Worm (Caenorhabditis elegans) whole organism, L3 larva: Measurements from ENCODE around the gene oef-1.

Experiments used
- aly-2 ChIP-seq: fragments of 150-350 bp; optimal IDR thresholded peaks from 2 replicates; lab custom pipeline; 2014; ENCODE audit warnings: missing biosample characterization, missing genetic modification characterization
- unc-39 ChIP-seq: sonication (generic microtip); optimal IDR thresholded peaks from 4 replicates; lab custom pipeline; 2017; ENCODE audit warnings: missing biosample characterization, missing genetic modification characterization
- unc-62 ChIP-seq: fragments of 150-350 bp; sonication (generic microtip); optimal IDR thresholded peaks from 4 replicates; lab custom pipeline; 2014; ENCODE audit warnings: missing biosample characterization, missing genetic modification reagents, missing genetic modification characterization

DNA sequence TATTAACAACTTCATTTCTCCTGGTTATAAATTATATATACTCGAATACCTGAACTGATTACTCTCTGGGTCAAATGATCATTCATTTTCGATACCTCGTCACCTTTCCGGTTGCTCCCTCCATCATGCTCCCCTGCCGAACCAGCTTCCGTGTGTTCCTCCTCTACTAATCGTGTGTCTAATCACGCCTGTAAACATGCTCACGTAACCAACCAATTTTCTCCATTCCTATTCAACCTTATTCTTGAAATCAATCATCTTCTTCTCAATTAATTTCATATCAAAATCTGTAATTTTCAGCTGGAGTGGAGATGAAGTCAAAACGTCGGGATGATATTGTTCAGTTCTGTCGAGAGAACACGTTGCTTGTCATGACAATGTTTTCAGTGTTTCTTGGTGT, 44.9 kb upstream of the oef-1 start, which contains the start of gene glt-6:
- TF ChIP-seq aly-2 (tag; lab: Kevin White, UChicago), result no peak
- no peak for TF ChIP-seq unc-39
- TF ChIP-seq unc-62 (GFP tag; lab: Kevin White, UChicago), result no peak
